Fruit fly (Drosophila melanogaster): ENCODE data around the gene CG4116.

The CG4116 gene

DNA sequence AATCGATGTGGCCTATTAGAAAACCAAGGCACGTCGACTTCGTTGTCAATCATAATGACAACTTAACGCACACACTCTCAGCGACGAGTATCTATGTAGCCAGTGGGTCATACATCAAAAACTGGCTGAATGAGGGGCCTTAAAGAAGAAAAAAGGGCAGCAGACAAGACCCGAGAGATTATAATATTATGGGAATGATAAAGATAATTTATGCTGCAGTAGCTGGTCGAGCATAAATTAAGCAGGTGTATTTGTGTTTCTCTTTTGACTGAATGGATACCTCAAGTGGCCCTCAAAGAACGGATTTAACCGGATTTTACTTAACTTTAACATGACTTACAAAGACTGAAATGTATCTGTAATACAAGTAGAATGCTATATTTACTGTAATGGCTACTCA is 17.1 kb downstream of the CG4116 start:
- TF ChIP-seq onecut (GFP tag; IDR thresholded peaks at IDR 0.05) (no peak), abd-A (tag; optimal IDR thresholded peaks at IDR 0.05) (peak; percentile 4), oc (tag; optimal IDR thresholded peaks at IDR 0.05) (peak; percentile 62), vvl (GFP tag; IDR thresholded peaks at IDR 0.05) (peak; percentile 53), Hr78 (GFP tag; optimal IDR thresholded peaks at IDR 0.05) (peak in 1 of 2 experiments; percentile 80), gt (GFP tag; IDR thresholded peaks at IDR 0.05) (no peak)

DNA sequence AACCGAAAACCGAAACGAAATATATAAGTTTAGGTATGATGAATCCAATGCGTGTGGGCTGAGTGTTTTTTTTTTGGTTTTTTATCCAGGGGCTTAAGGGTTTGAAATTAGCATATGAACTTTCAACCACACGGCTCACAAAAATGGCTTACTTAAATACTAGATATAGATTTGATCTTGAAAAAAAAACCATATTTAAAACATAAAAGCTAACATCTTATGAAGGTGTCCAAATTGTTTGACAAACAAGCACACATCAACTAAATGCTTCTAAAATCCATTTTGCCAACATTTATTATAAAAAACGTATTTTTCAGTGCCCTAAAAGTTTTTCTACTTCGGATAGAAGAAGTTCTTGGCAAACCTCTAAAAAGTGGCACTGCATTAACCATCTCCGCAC is 17.5 kb downstream of the CG4116 start:
- TF ChIP-seq vvl (GFP tag; IDR thresholded peaks at IDR 0.05), result peak; percentile 49; the same call in 1 of the 2 replicates
- TF ChIP-seq sqz (GFP tag; optimal IDR thresholded peaks at IDR 0.05), result peak; percentile 11
- TF ChIP-seq CG17568 (GFP tag; optimal IDR thresholded peaks at IDR 0.05), result no peak
- peak in 1 of 2 experiments; percentile 98 for TF ChIP-seq Hr78 (GFP tag; optimal IDR thresholded peaks at IDR 0.05)
- no peak for TF ChIP-seq ATbp (GFP tag; optimal IDR thresholded peaks at IDR 0.05)
- no peak for TF ChIP-seq Sox100B (GFP tag; optimal IDR thresholded peaks at IDR 0.05)

DNA sequence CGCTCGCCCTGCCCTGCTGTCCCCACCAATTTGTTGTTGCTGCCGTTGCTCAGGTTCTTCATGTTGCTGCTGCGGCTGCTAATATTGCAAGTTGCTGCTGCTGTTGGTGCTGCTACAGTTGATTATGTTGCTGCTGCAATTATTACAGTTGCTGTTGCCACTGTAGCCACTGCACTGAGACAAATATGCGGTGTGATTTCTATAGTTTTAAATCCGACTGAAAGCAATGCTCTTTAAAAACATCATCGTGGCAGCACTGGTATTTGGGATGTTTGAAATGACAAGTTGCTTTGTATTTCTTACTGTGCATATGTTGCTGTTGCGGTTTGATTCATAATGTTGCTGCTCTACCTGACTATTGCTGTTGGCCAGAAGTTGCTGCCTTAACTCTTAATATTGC is 19.7 kb downstream of the CG4116 start:
- TF ChIP-seq HHEX (GFP tag; optimal IDR thresholded peaks at IDR 0.05) (no peak), Sox102F (GFP tag; optimal IDR thresholded peaks at IDR 0.05) (peak; percentile 25), chinmo (GFP tag; IDR thresholded peaks at IDR 0.05; ENCODE audit: partially characterized antibody) (no peak), CG11504 (tag; optimal IDR thresholded peaks at IDR 0.05) (peak; percentile 76), pan (optimal IDR thresholded peaks at IDR 0.05) (no peak), pan (GFP tag; optimal IDR thresholded peaks at IDR 0.05 in 1 of 2, IDR thresholded peaks at IDR 0.05 in 1 of 2) (no peak), trem (tag; optimal IDR thresholded peaks at IDR 0.05) (no peak), sens (GFP tag) (peak; percentile 77), CG13296 (GFP tag; optimal IDR thresholded peaks at IDR 0.05) (no peak), gce (GFP tag; IDR thresholded peaks at IDR 0.05) (peak; percentile 43; the same call in 1 of the 3 replicates), CG16813 (GFP tag; IDR thresholded peaks at IDR 0.05; ENCODE audit: partially characterized antibody) (no peak), CG6854 (GFP tag; optimal IDR thresholded peaks at IDR 0.05) (no peak), nom (GFP tag; optimal IDR thresholded peaks at IDR 0.05) (peak; percentile 51), esg (GFP tag; conservative IDR thresholded peaks at IDR 0.05) (no peak), prd (optimal IDR thresholded peaks at IDR 0.05) (no peak), prd (GFP tag; IDR thresholded peaks at IDR 0.05) (peak; percentile 9; the same call in 1 of the 3 replicates), C15 (GFP tag; IDR thresholded peaks at IDR 0.05) (no peak), Med (GFP tag) (peak; percentile 59), rib (GFP tag; IDR thresholded peaks at IDR 0.05) (no peak), otp (GFP tag; IDR thresholded peaks at IDR 0.05) (0 out of 3 replicates have a peak, but pooled peaks have one; percentile 22), nerfin-2 (GFP tag; IDR thresholded peaks at IDR 0.05; ENCODE audit: partially characterized antibody) (no peak), D19A (tag; optimal IDR thresholded peaks at IDR 0.05) (no peak), Drgx (GFP tag; IDR thresholded peaks at IDR 0.05) (peak; percentile 94), Hr3 (GFP tag; optimal IDR thresholded peaks at IDR 0.05) (no peak), CG2889 (GFP tag; IDR thresholded peaks at IDR 0.05) (no peak), CG9797 (GFP tag; optimal IDR thresholded peaks at IDR 0.05) (no peak), gem (tag; optimal IDR thresholded peaks at IDR 0.05) (peak; percentile 9), CG31441 (GFP tag; IDR thresholded peaks at IDR 0.05) (no peak), sqz (GFP tag; optimal IDR thresholded peaks at IDR 0.05) (no peak), unc-4 (GFP tag; IDR thresholded peaks at IDR 0.05; ENCODE audit: partially characterized antibody) (no peak), amos (GFP tag; IDR thresholded peaks at IDR 0.05; ENCODE audit: partially characterized antibody) (no peak), onecut (GFP tag; IDR thresholded peaks at IDR 0.05) (no peak), CG4854 (GFP tag; optimal IDR thresholded peaks at IDR 0.05) (no peak), Hmr (GFP tag; optimal IDR thresholded peaks at IDR 0.05) (no peak), ftz-f1 (GFP tag; optimal IDR thresholded peaks at IDR 0.05) (no peak), Deaf1 (tag; optimal IDR thresholded peaks at IDR 0.05) (no peak), ase (GFP tag; IDR thresholded peaks at IDR 0.05) (no peak), crc (GFP tag; optimal IDR thresholded peaks at IDR 0.05) (no peak), CG12236 (GFP tag; optimal IDR thresholded peaks at IDR 0.05) (no peak)
